Worm (Caenorhabditis elegans) whole organism, L3 larva: ENCODE data around the gene F28D1.6.

Source experiments
- R02D3.7 ChIP-seq: fragments of 150-350 bp; optimal IDR thresholded peaks from 2 replicates; lab custom pipeline; 2014; ENCODE audit warnings: missing biosample characterization, missing genetic modification characterization
- ZK546.5 ChIP-seq: sonication (generic microtip); optimal IDR thresholded peaks from 2 replicates; lab custom pipeline; 2017; ENCODE audit warnings: missing biosample characterization, missing genetic modification characterization
- aly-2 ChIP-seq: fragments of 150-350 bp; optimal IDR thresholded peaks from 2 replicates; lab custom pipeline; 2014; ENCODE audit warnings: missing biosample characterization, missing genetic modification characterization
- ama-1 ChIP-seq: fragments of 150-350 bp; optimal IDR thresholded peaks from 2 replicates; lab custom pipeline; 2018
- ceh-16 ChIP-seq: sonication (generic microtip); optimal IDR thresholded peaks from 2 replicates; lab custom pipeline; 2017; ENCODE audit warnings: missing biosample characterization, missing genetic modification characterization
- ceh-82 ChIP-seq: fragments of 150-350 bp; optimal IDR thresholded peaks from 2 replicates; lab custom pipeline; 2014; ENCODE audit warnings: missing biosample characterization, missing genetic modification characterization
- ceh-9 ChIP-seq: sonication (generic microtip); optimal IDR thresholded peaks from 2 replicates; lab custom pipeline; 2018; ENCODE audit warnings: missing biosample characterization, missing genetic modification characterization
- daf-12 ChIP-seq: fragments of 150-350 bp; optimal IDR thresholded peaks from 2 replicates; lab custom pipeline; 2014; ENCODE audit warnings: missing biosample characterization, missing genetic modification reagents, missing genetic modification characterization
- egl-5 ChIP-seq: fragments of 150-350 bp; optimal IDR thresholded peaks from 2 replicates; lab custom pipeline; 2017; ENCODE audit warnings: missing biosample characterization, missing genetic modification reagents, missing genetic modification characterization, inconsistent platforms
- elt-1 ChIP-seq: fragments of 150-350 bp; optimal IDR thresholded peaks from 2 replicates; lab custom pipeline; 2014; ENCODE audit warnings: missing biosample characterization, missing genetic modification characterization
- elt-2 ChIP-seq: sonication (generic microtip); optimal IDR thresholded peaks from 2 replicates; lab custom pipeline; 2016; ENCODE audit warnings: missing genetic modification reagents, mild to moderate bottlenecking, missing genetic modification characterization, missing compliant biosample characterization
- elt-3 ChIP-seq, 3 experiments: fragments of 150-350 bp in 1 of 3; sonication (generic microtip) in 2 of 3; optimal IDR thresholded peaks; 2 replicates in 2 of 3; 4 replicates in 1 of 3; lab custom pipeline; 2014 to 2017; ENCODE audit warnings: missing biosample characterization in 3 of 3, missing genetic modification characterization in 3 of 3
- eor-1 ChIP-seq, 2 experiments: fragments of 150-350 bp; optimal IDR thresholded peaks; 2 replicates each; lab custom pipeline; 2014 to 2018; ENCODE audit warnings: missing biosample characterization in 2 of 2, missing genetic modification characterization in 2 of 2
- fkh-10 ChIP-seq: sonication (generic microtip); optimal IDR thresholded peaks from 2 replicates; lab custom pipeline; 2017; ENCODE audit warnings: missing biosample characterization, missing genetic modification reagents, missing genetic modification characterization
- fkh-2 ChIP-seq: fragments of 150-350 bp; optimal IDR thresholded peaks from 2 replicates; lab custom pipeline; 2014; ENCODE audit warnings: missing biosample characterization, missing genetic modification reagents, missing genetic modification characterization
- fos-1 ChIP-seq: fragments of 150-350 bp; optimal IDR thresholded peaks from 2 replicates; lab custom pipeline; 2014; ENCODE audit warnings: missing biosample characterization, missing genetic modification characterization
- lin-15B ChIP-seq: fragments of 150-350 bp; optimal IDR thresholded peaks from 2 replicates; lab custom pipeline; 2014; ENCODE audit warnings: missing biosample characterization, missing genetic modification characterization
- lin-39 ChIP-seq: fragments of 150-350 bp; optimal IDR thresholded peaks from 2 replicates; lab custom pipeline; 2018; ENCODE audit warnings: missing biosample characterization, missing genetic modification reagents, missing genetic modification characterization
- lsy-12 ChIP-seq: sonication (generic microtip); optimal IDR thresholded peaks from 2 replicates; lab custom pipeline; 2016; ENCODE audit warnings: mild to moderate bottlenecking, missing genetic modification characterization, missing compliant biosample characterization
- mdl-1 ChIP-seq: fragments of 150-350 bp; optimal IDR thresholded peaks from 2 replicates; lab custom pipeline; 2014; ENCODE audit warnings: missing biosample characterization, missing genetic modification characterization
- mml-1 ChIP-seq: fragments of 150-350 bp; sonication (generic microtip); optimal IDR thresholded peaks from 3 replicates; lab custom pipeline; 2014; ENCODE audit warnings: missing biosample characterization, missing genetic modification characterization
- nfya-1 ChIP-seq: sonication (generic microtip); optimal IDR thresholded peaks from 2 replicates; lab custom pipeline; 2017; ENCODE audit warnings: missing genetic modification characterization, mild to moderate bottlenecking, missing compliant biosample characterization, antibody characterized with exemption, moderate library complexity; ENCODE audit not compliant: insufficient read depth
- nhr-237 ChIP-seq: fragments of 150-350 bp; optimal IDR thresholded peaks from 2 replicates; lab custom pipeline; 2014; ENCODE audit warnings: missing biosample characterization, missing genetic modification characterization
- nhr-25 ChIP-seq: sonication (generic microtip); optimal IDR thresholded peaks from 2 replicates; lab custom pipeline; 2017; ENCODE audit warnings: missing biosample characterization, missing genetic modification characterization
- nhr-28 ChIP-seq: fragments of 150-350 bp; optimal IDR thresholded peaks from 2 replicates; lab custom pipeline; 2014; ENCODE audit warnings: missing biosample characterization, missing genetic modification characterization
- nhr-43 ChIP-seq: sonication (generic microtip); optimal IDR thresholded peaks from 2 replicates; lab custom pipeline; 2016; ENCODE audit warnings: mild to moderate bottlenecking, missing genetic modification characterization, missing compliant biosample characterization; ENCODE audit not compliant: poor library complexity, severe bottlenecking
- nhr-67 ChIP-seq: fragments of 150-350 bp; optimal IDR thresholded peaks from 2 replicates; lab custom pipeline; 2014; ENCODE audit warnings: missing biosample characterization, missing genetic modification characterization
- nhr-76 ChIP-seq: fragments of 150-350 bp; sonication (generic microtip); optimal IDR thresholded peaks from 5 replicates; lab custom pipeline; 2014; ENCODE audit warnings: missing biosample characterization, missing genetic modification characterization
- nhr-77 ChIP-seq: fragments of 150-350 bp; optimal IDR thresholded peaks from 2 replicates; lab custom pipeline; 2014; ENCODE audit warnings: missing biosample characterization, missing genetic modification characterization
- pqm-1 ChIP-seq: fragments of 150-350 bp; optimal IDR thresholded peaks from 2 replicates; lab custom pipeline; 2017; ENCODE audit warnings: missing biosample characterization, missing genetic modification characterization, inconsistent platforms
- sea-2 ChIP-seq: fragments of 150-350 bp; sonication (generic microtip); optimal IDR thresholded peaks from 4 replicates; lab custom pipeline; 2014; ENCODE audit warnings: missing biosample characterization, missing genetic modification reagents, missing genetic modification characterization
- tbx-2 ChIP-seq: sonication (generic microtip); optimal IDR thresholded peaks from 2 replicates; lab custom pipeline; 2016; ENCODE audit warnings: mild to moderate bottlenecking, missing genetic modification characterization, missing compliant biosample characterization
- unc-39 ChIP-seq: sonication (generic microtip); optimal IDR thresholded peaks from 4 replicates; lab custom pipeline; 2017; ENCODE audit warnings: missing biosample characterization, missing genetic modification characterization
- zag-1 ChIP-seq: fragments of 150-350 bp; optimal IDR thresholded peaks from 2 replicates; lab custom pipeline; 2014; ENCODE audit warnings: missing biosample characterization, missing genetic modification characterization
- ztf-11 ChIP-seq: fragments of 150-350 bp; optimal IDR thresholded peaks from 2 replicates; lab custom pipeline; 2014; ENCODE audit warnings: missing biosample characterization, missing genetic modification characterization

The F28D1.6 gene

DNA sequence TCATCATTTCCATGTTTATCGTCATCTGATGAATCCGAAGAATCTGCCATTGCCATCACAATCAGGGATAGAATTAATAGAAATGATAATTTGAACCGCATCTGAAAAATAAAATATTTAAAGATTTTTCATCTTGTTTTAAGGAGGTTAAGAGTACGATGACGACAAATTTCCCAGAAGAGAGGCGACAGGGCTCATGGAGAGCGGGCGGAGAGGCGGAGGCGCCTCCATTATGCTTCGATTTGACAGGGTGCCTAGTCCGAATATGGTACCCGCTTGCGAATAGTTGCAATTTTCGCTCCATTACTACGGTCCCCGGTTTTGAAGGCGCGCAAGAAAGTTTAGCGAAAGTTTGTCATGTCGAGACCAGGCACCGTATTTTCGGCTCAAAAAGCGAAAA is at the start of gene F28D1.6:
Gene F28D1.6, minus strand, starts transcription at position 101 of the 400 bp plus-strand sequence.
- no peak for TF ChIP-seq ZK546.5
- TF ChIP-seq fkh-2 = no peak
- no peak for TF ChIP-seq nhr-77 (tag; lab: Kevin White, UChicago)
- TF ChIP-seq zag-1 (tag; lab: Kevin White, UChicago) = no peak
- TF ChIP-seq pqm-1 (tag; lab: Kevin White, UChicago) = no peak
- TF ChIP-seq nfya-1 (tag; lab: Kevin White, UChicago) = no peak
- no peak for TF ChIP-seq fos-1 (tag; lab: Kevin White, UChicago)
- no peak for TF ChIP-seq ceh-82 (tag; lab: Kevin White, UChicago)
- no peak for TF ChIP-seq lin-15B (tag; lab: Kevin White, UChicago)
- no peak for TF ChIP-seq nhr-237
- no peak for TF ChIP-seq unc-39 (tag; lab: Kevin White, UChicago)
- TF ChIP-seq lsy-12 = no peak
- TF ChIP-seq, all 47 proteins: peak for 0

DNA sequence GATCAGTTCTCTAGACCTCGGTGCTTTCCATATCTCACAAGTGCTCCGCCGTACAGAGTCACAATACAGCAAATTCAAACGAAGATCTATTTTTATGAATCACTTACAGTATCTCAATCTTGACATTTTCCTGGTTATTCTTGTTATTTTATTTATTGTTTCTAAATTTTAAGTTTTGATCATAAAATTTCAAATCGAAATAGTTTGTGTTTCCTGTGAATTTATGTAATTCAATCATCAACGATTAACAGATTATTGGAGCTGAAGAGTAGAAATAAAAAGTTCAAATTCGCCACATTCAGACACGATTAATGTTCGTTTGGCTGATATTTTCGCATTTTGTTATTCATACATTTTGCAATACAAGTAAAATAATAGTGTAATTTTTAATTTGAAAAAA is 47.4 kb upstream of the F28D1.6 start, which contains the start of gene clec-184:
Gene clec-184, plus strand, starts transcription at position 301 of the 400 bp plus-strand sequence.
- no peak for TF ChIP-seq lin-39 (tag; lab: Kevin White, UChicago)
- TF ChIP-seq mml-1 (tag; lab: Kevin White, UChicago) = no peak
- no peak for TF ChIP-seq R02D3.7 (tag; lab: Kevin White, UChicago)
- TF ChIP-seq mdl-1 (tag; lab: Kevin White, UChicago) = no peak
- no peak for TF ChIP-seq tbx-2 (tag; lab: Kevin White, UChicago)
- no peak for TF ChIP-seq ceh-9 (tag; lab: Kevin White, UChicago)
- TF ChIP-seq elt-2 (tag; lab: Kevin White, UChicago) = no peak
- no peak for TF ChIP-seq lsy-12
- no peak for TF ChIP-seq eor-1 (tag; optimal IDR thresholded peaks at IDR 0.05; lab: Kevin White, UChicago)
- no peak for TF ChIP-seq fkh-2
- no peak for TF ChIP-seq sea-2 (GFP tag; lab: Kevin White, UChicago)

DNA sequence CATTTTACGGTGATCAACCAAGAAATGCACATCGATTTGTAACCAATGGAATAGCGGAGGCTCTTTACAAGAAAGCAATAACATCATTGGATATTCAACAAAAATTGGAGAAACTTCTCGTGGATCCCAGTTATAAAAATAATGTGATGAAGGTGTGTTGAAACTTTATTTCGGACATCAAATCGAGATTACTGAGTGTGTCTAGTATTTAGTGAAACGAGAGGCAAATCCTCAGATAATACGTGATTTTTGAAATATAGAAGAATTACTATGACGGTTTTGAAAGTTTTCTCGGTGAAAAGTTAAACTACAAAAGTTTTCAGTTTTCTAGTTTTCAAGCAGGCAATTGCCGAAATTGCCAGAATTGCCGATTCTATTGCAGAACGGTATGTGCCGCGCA is 46.8 kb upstream of the F28D1.6 start:
- TF ChIP-seq nhr-77 (tag; lab: Kevin White, UChicago) = no peak
- TF ChIP-seq fkh-10 = no peak
- no peak for TF ChIP-seq ceh-16 (tag; lab: Kevin White, UChicago)

- TF ChIP-seq ztf-11 (tag; lab: Kevin White, UChicago) (no peak), nhr-25 (tag; lab: Kevin White, UChicago) (peak; percentile 89), elt-1 (peak; percentile 81)
- TF ChIP-seq, all 47 proteins: peak for 2
Observed at ce11 chrIV:12429504-12429903, 44.5 kb upstream of the F28D1.6 start.

DNA sequence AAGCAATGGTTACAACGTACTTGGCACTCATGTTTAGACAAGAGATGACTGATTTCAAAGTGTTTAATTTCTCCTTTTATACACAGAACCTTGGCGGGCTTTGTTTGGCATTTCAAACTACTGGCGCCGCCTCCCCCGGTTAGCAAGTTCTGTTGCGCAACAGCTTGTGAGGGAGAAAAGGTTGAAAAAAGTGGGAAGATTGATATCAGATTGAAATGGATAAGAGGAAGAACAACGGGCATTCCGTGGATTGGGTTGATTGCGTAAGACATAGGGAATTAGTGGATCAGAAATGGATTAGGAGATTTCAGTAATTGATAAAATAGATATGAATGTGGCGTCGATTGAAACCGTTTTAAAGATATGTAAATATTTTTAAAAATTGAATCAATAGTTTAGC is 43.5 kb upstream of the F28D1.6 start, which contains the start of gene col-130:
Gene col-130, minus strand, starts transcription at position 50 of the 400 bp plus-strand sequence.
- TF ChIP-seq ceh-82 (tag; lab: Kevin White, UChicago) (no peak), ama-1 (no peak), nhr-237 (no peak), fkh-2 (no peak), nhr-25 (tag; lab: Kevin White, UChicago) (no peak), nfya-1 (tag; lab: Kevin White, UChicago) (no peak), nhr-77 (tag; lab: Kevin White, UChicago) (no peak), elt-2 (tag; lab: Kevin White, UChicago) (no peak)

ce11 chrIV:12427687-12428284 is 42.8 kb upstream of the F28D1.6 start:
- TF ChIP-seq lin-15B (tag; lab: Kevin White, UChicago) (no peak), R02D3.7 (tag; lab: Kevin White, UChicago) (no peak), aly-2 (tag; lab: Kevin White, UChicago) (no peak), nhr-76 (tag; lab: Kevin White, UChicago) (no peak), daf-12 (tag; lab: Kevin White, UChicago) (no peak), nhr-67 (no peak), ceh-82 (tag; lab: Kevin White, UChicago) (no peak), sea-2 (GFP tag; lab: Kevin White, UChicago) (no peak), elt-3 (tag; optimal IDR thresholded peaks at IDR 0.05; lab: Kevin White, UChicago) (no peak), egl-5 (tag; lab: Kevin White, UChicago) (no peak), elt-2 (tag; lab: Kevin White, UChicago) (no peak), nhr-43 (tag; lab: Kevin White, UChicago) (no peak), nhr-77 (tag; lab: Kevin White, UChicago) (no peak), nhr-28 (tag; lab: Kevin White, UChicago) (no peak), ceh-9 (tag; lab: Kevin White, UChicago) (no peak), eor-1 (tag; optimal IDR thresholded peaks at IDR 0.05; lab: Kevin White, UChicago) (no peak), nhr-25 (tag; lab: Kevin White, UChicago) (no peak)
